Worm (Caenorhabditis elegans): ENCODE data around the gene T24H7.9.

The T24H7.9 gene

DNA sequence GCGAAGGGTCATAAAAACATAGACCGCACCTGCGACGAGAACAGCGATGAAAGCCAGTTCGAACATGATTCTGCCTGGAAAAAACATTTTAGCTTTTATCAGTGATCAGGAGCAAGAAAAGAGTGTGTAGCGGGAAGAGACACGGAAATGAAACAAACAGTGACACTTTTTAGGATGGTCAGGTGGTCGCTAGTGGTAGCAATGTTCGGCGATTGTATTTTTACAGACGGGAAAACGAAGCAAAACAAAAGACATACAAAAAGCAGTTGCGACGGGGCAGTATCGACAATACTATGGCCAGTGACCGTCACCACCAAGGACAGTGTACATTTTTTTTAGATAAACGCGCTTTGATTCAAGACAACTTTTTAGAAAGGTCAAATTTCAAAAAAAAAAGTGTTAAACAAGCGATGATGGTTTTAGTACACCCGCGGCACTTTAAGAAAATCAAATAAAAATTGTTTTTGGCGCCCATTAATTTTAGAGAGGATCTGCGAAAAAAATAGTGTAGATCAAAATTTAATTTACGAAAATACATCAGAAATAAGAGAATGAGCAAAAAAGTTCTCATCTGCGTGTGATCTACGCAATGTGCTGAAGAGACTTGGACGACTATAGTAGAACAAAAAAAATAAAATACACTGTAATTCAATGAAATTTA lies at the start of gene T24H7.9:
Gene T24H7.9 (minus strand): TSS at position 74 of the 661 bp plus-strand sequence.
- TF ChIP-seq elt-2 (tag; optimal IDR thresholded peaks at IDR 0.05), result peak; percentile 47
- no peak for TF ChIP-seq nhr-12 (tag; optimal IDR thresholded peaks at IDR 0.05)
- peak; percentile 68 for TF ChIP-seq pha-4 (tag; optimal IDR thresholded peaks at IDR 0.05)
- peak; percentile 30 for TF ChIP-seq nhr-25 (tag; optimal IDR thresholded peaks at IDR 0.05)

DNA sequence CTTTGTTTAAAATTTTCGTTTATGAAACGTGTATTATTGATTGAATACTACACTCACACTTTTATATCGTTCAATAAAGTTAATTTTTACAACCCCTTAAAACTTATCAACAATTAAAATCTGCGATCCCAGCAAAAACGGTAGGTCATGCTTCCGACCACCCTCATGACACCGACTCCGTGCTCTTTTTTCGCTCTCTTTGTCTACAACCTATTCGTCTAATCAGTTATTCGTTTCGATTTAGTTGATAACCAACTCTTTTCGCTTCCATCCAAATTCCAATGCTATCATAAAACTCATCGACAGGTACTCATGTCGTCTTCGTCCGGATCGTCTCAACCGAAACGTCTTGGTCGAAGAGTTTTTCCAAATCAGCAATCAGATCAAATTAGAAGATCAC lies 47.8 kb upstream of the T24H7.9 start, which contains the start of gene F13H8.1:
Gene F13H8.1 (plus strand): TSS at position 311 of the 400 bp plus-strand sequence.
- peak; percentile 61 for TF ChIP-seq pqm-1 (tag; optimal IDR thresholded peaks at IDR 0.05)
- TF ChIP-seq elt-2 (tag; optimal IDR thresholded peaks at IDR 0.05), result peak; percentile 88
- peak; percentile 14 for TF ChIP-seq pha-4 (tag; optimal IDR thresholded peaks at IDR 0.05)
- TF ChIP-seq elt-3 (tag; optimal IDR thresholded peaks at IDR 0.05), result no peak
- TF ChIP-seq jun-1 (tag; optimal IDR thresholded peaks at IDR 0.05), result peak; percentile 21

DNA sequence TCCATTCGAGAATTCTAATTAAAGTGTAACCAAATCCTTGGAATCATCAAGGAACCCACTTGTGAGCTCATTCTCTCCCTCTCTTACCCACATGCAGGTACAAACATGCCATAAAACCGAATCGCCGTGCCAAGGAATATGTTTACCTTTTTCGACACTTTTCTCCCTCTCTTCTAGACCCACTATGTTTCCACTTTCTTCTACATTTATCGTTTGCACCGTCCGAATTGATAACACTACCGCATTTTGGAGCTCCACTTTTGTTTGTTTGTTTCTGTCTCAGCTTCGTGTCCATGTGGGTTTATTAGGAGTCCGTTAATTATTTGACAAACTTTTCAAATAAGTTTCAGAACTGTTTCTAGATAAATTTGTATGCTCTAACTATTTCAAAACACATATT lies 46.6 kb upstream of the T24H7.9 start:
- TF ChIP-seq pqm-1 (tag; optimal IDR thresholded peaks at IDR 0.05) (peak; percentile 68), egl-5 (tag; optimal IDR thresholded peaks at IDR 0.05) (no peak), elt-3 (tag; optimal IDR thresholded peaks at IDR 0.05) (no peak), nhr-11 (tag; optimal IDR thresholded peaks at IDR 0.05) (no peak), lin-39 (tag; optimal IDR thresholded peaks at IDR 0.05) (no peak), nhr-28 (tag; optimal IDR thresholded peaks at IDR 0.05) (no peak), fos-1 (tag; optimal IDR thresholded peaks at IDR 0.05) (no peak), nhr-237 (tag; optimal IDR thresholded peaks at IDR 0.05) (no peak), pha-4 (tag; optimal IDR thresholded peaks at IDR 0.05) (peak; percentile 9), elt-2 (tag; optimal IDR thresholded peaks at IDR 0.05) (peak; percentile 66), lin-15B (tag; optimal IDR thresholded peaks at IDR 0.05) (peak; percentile 17)

- TF ChIP-seq mml-1 (tag; optimal IDR thresholded peaks at IDR 0.05) (no peak), ZK546.5 (tag; optimal IDR thresholded peaks at IDR 0.05) (no peak), elt-1 (tag; optimal IDR thresholded peaks at IDR 0.05) (no peak), ztf-4 (tag; optimal IDR thresholded peaks at IDR 0.05) (no peak), tbx-2 (tag; optimal IDR thresholded peaks at IDR 0.05) (no peak), sea-2 (GFP tag; optimal IDR thresholded peaks at IDR 0.05) (no peak), jun-1 (tag; optimal IDR thresholded peaks at IDR 0.05) (no peak), egl-5 (tag; optimal IDR thresholded peaks at IDR 0.05) (no peak), nfya-1 (tag; optimal IDR thresholded peaks at IDR 0.05; ENCODE audit: insufficient read depth) (no peak), elt-2 (tag; optimal IDR thresholded peaks at IDR 0.05) (no peak), nhr-25 (tag; optimal IDR thresholded peaks at IDR 0.05) (no peak), ama-1 (optimal IDR thresholded peaks at IDR 0.05) (no peak), eor-1 (tag; optimal IDR thresholded peaks at IDR 0.05) (no peak), zag-1 (tag; optimal IDR thresholded peaks at IDR 0.05) (no peak), fkh-10 (GFP tag; optimal IDR thresholded peaks at IDR 0.05) (no peak), fos-1 (tag; optimal IDR thresholded peaks at IDR 0.05) (no peak), nhr-77 (tag; optimal IDR thresholded peaks at IDR 0.05) (no peak)
Observed at ce11 chrII:6281002-6281401, 45.7 kb upstream of the T24H7.9 start, which contains the start of gene scly-1. Gene scly-1 (minus strand): TSS chrII:6281102.

ce11 chrII:6273916-6274315 lies 38.6 kb upstream of the T24H7.9 start, which contains the start of gene bpl-1:
Gene bpl-1 (plus strand): TSS chrII:6274216.
- TF ChIP-seq nfya-1 (tag; optimal IDR thresholded peaks at IDR 0.05; ENCODE audit: insufficient read depth) (peak; percentile 38), lin-39 (tag; optimal IDR thresholded peaks at IDR 0.05) (peak; percentile 37), nhr-77 (tag; optimal IDR thresholded peaks at IDR 0.05) (no peak)

DNA sequence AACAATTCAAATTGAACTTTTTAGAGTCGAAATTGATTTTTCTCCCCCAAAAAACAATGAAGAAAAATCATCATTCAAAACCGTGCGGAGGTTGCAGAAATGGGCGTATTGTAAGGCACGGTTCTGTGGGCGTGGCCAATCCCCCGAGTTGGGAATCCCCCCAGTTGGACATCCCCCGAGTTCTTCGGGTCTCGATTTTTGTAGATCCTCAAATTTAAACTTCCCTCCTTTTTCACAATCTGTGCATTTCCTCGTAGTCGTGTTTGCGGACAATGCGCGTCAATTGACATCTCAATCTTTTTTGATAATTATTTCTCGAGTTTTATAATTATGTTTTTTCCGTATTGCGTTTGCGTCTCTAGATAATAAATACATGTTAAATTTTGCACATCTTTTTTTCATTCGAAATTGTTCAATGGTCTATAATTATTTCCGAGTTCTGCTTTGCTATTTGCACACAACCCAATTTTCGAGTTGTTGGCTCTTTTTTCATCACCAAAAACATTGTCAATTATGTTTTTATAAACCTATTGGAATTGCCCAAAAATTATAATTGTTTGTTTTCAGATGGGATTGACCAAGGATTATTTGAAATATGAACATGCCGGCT lies 34.6 kb upstream of the T24H7.9 start, which contains the start of gene F13H8.2:
Gene F13H8.2 (plus strand): TSS at position 560 of the 610 bp plus-strand sequence.
- TF ChIP-seq ZK546.5 (tag; optimal IDR thresholded peaks at IDR 0.05) (no peak), zag-1 (tag; optimal IDR thresholded peaks at IDR 0.05) (no peak), ztf-11 (tag; optimal IDR thresholded peaks at IDR 0.05) (no peak), nhr-11 (tag; optimal IDR thresholded peaks at IDR 0.05) (no peak), R02D3.7 (tag; optimal IDR thresholded peaks at IDR 0.05) (peak; percentile 55), pha-4 (tag; optimal IDR thresholded peaks at IDR 0.05) (peak; percentile 85), lin-39 (tag; optimal IDR thresholded peaks at IDR 0.05) (peak; percentile 39), ceh-16 (tag; optimal IDR thresholded peaks at IDR 0.05) (no peak), lsy-12 (tag; optimal IDR thresholded peaks at IDR 0.05) (peak; percentile 54), elt-2 (tag; optimal IDR thresholded peaks at IDR 0.05) (peak; percentile 51), nhr-12 (tag; optimal IDR thresholded peaks at IDR 0.05) (no peak), pqm-1 (tag; optimal IDR thresholded peaks at IDR 0.05) (no peak), nhr-77 (tag; optimal IDR thresholded peaks at IDR 0.05) (no peak), fkh-2 (tag; optimal IDR thresholded peaks at IDR 0.05) (no peak), hmg-11 (tag; optimal IDR thresholded peaks at IDR 0.05) (peak; percentile 59), mdl-1 (tag; optimal IDR thresholded peaks at IDR 0.05) (no peak), nfya-1 (tag; optimal IDR thresholded peaks at IDR 0.05; ENCODE audit: insufficient read depth) (peak; percentile 85), nhr-23 (tag; optimal IDR thresholded peaks at IDR 0.05) (peak; percentile 80), ceh-9 (tag; optimal IDR thresholded peaks at IDR 0.05) (no peak), nhr-25 (tag; optimal IDR thresholded peaks at IDR 0.05) (peak; percentile 63), snpc-4 (tag; optimal IDR thresholded peaks at IDR 0.05) (peak; percentile 29), eor-1 (tag; optimal IDR thresholded peaks at IDR 0.05) (no peak), egl-5 (tag; optimal IDR thresholded peaks at IDR 0.05) (peak; percentile 59), fkh-10 (GFP tag; optimal IDR thresholded peaks at IDR 0.05) (no peak), tbx-2 (tag; optimal IDR thresholded peaks at IDR 0.05) (peak; percentile 63), fos-1 (tag; optimal IDR thresholded peaks at IDR 0.05) (no peak), nhr-67 (tag; optimal IDR thresholded peaks at IDR 0.05) (no peak), jun-1 (tag; optimal IDR thresholded peaks at IDR 0.05) (peak; percentile 40)

Data from whole organism, L3 larva.